Worm (Caenorhabditis elegans) whole organism, L1 larva: ENCODE measurements around the gene pkc-3.

Source experiments
- Y116A8C.19 ChIP-seq: sonication (generic microtip); optimal IDR thresholded peaks from 2 replicates; lab custom pipeline; 2016; ENCODE audit warnings: missing compliant biosample characterization, missing genetic modification characterization, borderline replicate concordance
- snpc-4 ChIP-seq: fragments of 150-350 bp; optimal IDR thresholded peaks from 2 replicates; lab custom pipeline; 2014; ENCODE audit warnings: missing biosample characterization, missing genetic modification characterization

DNA sequence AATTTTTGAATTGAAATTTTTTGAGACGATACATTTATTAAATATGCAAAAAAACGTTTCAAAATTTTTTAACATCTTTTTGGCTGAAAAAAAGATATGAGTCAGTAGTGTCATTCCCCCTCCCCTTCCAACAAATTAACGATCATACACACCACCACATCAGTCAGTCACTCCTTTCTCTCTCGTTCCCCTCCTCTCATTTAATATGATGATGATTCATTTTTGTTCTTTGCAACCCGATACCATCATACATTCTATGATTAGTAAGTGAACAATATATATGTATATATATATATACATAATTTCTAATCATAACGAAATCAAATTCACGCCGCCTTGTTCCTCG lies 42.4 kb upstream of the pkc-3 start:
- TF ChIP-seq Y116A8C.19 (no peak), snpc-4 (no peak)
